Worm (Caenorhabditis elegans) whole organism, L2 larva: Measurements from ENCODE around the gene mig-2.

Experiments
- R02D3.7 ChIP-seq: fragments of 150-350 bp; optimal IDR thresholded peaks from 2 replicates; lab custom pipeline; 2014; ENCODE audit warnings: missing biosample characterization, missing genetic modification characterization
- blmp-1 ChIP-seq: sonication (generic microtip); optimal IDR thresholded peaks from 2 replicates; lab custom pipeline; 2017; ENCODE audit warnings: missing genetic modification characterization, mild to moderate bottlenecking, missing compliant biosample characterization, antibody characterized with exemption, moderate library complexity; ENCODE audit not compliant: insufficient read depth
- ceh-16 ChIP-seq: fragments of 150-350 bp; optimal IDR thresholded peaks from 2 replicates; lab custom pipeline; 2014; ENCODE audit warnings: missing biosample characterization, missing genetic modification characterization
- ceh-82 ChIP-seq: fragments of 150-350 bp; optimal IDR thresholded peaks from 2 replicates; lab custom pipeline; 2014; ENCODE audit warnings: missing biosample characterization, missing genetic modification characterization
- lin-11 ChIP-seq: fragments of 150-350 bp; sonication (generic microtip); optimal IDR thresholded peaks from 2 replicates; lab custom pipeline; 2014; ENCODE audit warnings: missing biosample characterization, missing genetic modification characterization, inconsistent platforms, mixed read lengths
- lsy-2 ChIP-seq, 2 experiments: fragments of 150-350 bp in 1 of 2; sonication (generic microtip) in 1 of 2; optimal IDR thresholded peaks; 2 replicates each; lab custom pipeline; 2014 to 2017; ENCODE audit warnings: missing biosample characterization in 2 of 2, missing genetic modification characterization in 2 of 2
- mdl-1 ChIP-seq, 2 experiments: fragments of 150-350 bp in 1 of 2; sonication (generic microtip) in 1 of 2; optimal IDR thresholded peaks; 2 replicates each; lab custom pipeline; 2017; ENCODE audit warnings: missing biosample characterization in 2 of 2, missing genetic modification characterization in 2 of 2
- nhr-12 ChIP-seq: fragments of 150-350 bp; optimal IDR thresholded peaks from 2 replicates; lab custom pipeline; 2014; ENCODE audit warnings: missing biosample characterization, missing genetic modification characterization
- nhr-21 ChIP-seq: fragments of 150-350 bp; optimal IDR thresholded peaks from 2 replicates; lab custom pipeline; 2014; ENCODE audit warnings: missing biosample characterization, missing genetic modification characterization
- unc-39 ChIP-seq: fragments of 150-350 bp; optimal IDR thresholded peaks from 2 replicates; lab custom pipeline; 2014; ENCODE audit warnings: missing biosample characterization, missing genetic modification characterization

ce11 chrX:11546445-11547275, 1.7 kb upstream of the mig-2 start, which contains the start of gene selt-1.1:
- TF ChIP-seq ceh-16 (tag; lab: Kevin White, UChicago) (peak; percentile 24), nhr-21 (tag; lab: Kevin White, UChicago) (no peak), mdl-1 (tag; optimal IDR thresholded peaks at IDR 0.05; lab: Kevin White, UChicago) (no peak), ceh-82 (no peak), R02D3.7 (tag; lab: Kevin White, UChicago) (no peak), blmp-1 (no peak), nhr-12 (tag; lab: Kevin White, UChicago) (no peak), lin-11 (tag; lab: Kevin White, UChicago) (no peak), lsy-2 (tag; optimal IDR thresholded peaks at IDR 0.05; lab: Kevin White, UChicago) (peak in 1 of 2 experiments; percentile 47), unc-39 (no peak)
